Worm (Caenorhabditis elegans) whole organism, L3 larva: ENCODE data around the gene pcyt-2.2.

Experiments used
- ama-1 ChIP-seq: fragments of 150-350 bp; optimal IDR thresholded peaks from 2 replicates; lab custom pipeline; 2018
- elt-1 ChIP-seq: fragments of 150-350 bp; optimal IDR thresholded peaks from 2 replicates; lab custom pipeline; 2014; ENCODE audit warnings: missing biosample characterization, missing genetic modification characterization
- elt-2 ChIP-seq: sonication (generic microtip); optimal IDR thresholded peaks from 2 replicates; lab custom pipeline; 2016; ENCODE audit warnings: missing genetic modification reagents, mild to moderate bottlenecking, missing genetic modification characterization, missing compliant biosample characterization
- eor-1 ChIP-seq, 2 experiments: fragments of 150-350 bp; optimal IDR thresholded peaks; 2 replicates each; lab custom pipeline; 2014 to 2018; ENCODE audit warnings: missing biosample characterization in 2 of 2, missing genetic modification characterization in 2 of 2
- jun-1 ChIP-seq: fragments of 150-350 bp; optimal IDR thresholded peaks from 2 replicates; lab custom pipeline; 2014; ENCODE audit warnings: missing biosample characterization, missing genetic modification reagents, missing genetic modification characterization
- lin-39 ChIP-seq: fragments of 150-350 bp; optimal IDR thresholded peaks from 2 replicates; lab custom pipeline; 2018; ENCODE audit warnings: missing biosample characterization, missing genetic modification reagents, missing genetic modification characterization
- nhr-28 ChIP-seq: fragments of 150-350 bp; optimal IDR thresholded peaks from 2 replicates; lab custom pipeline; 2014; ENCODE audit warnings: missing biosample characterization, missing genetic modification characterization
- nhr-76 ChIP-seq: fragments of 150-350 bp; sonication (generic microtip); optimal IDR thresholded peaks from 5 replicates; lab custom pipeline; 2014; ENCODE audit warnings: missing biosample characterization, missing genetic modification characterization
- unc-39 ChIP-seq: sonication (generic microtip); optimal IDR thresholded peaks from 4 replicates; lab custom pipeline; 2017; ENCODE audit warnings: missing biosample characterization, missing genetic modification characterization
- ztf-11 ChIP-seq: fragments of 150-350 bp; optimal IDR thresholded peaks from 2 replicates; lab custom pipeline; 2014; ENCODE audit warnings: missing biosample characterization, missing genetic modification characterization
- ztf-4 ChIP-seq: fragments of 150-350 bp; optimal IDR thresholded peaks from 2 replicates; lab custom pipeline; 2014; ENCODE audit warnings: missing biosample characterization, missing genetic modification characterization

ce11 chrX:7901840-7902239 is 17.7 kb downstream of the pcyt-2.2 start:
- no peak for TF ChIP-seq ztf-11
- no peak for TF ChIP-seq ztf-4 (tag; lab: Kevin White, UChicago)
- no peak for TF ChIP-seq nhr-28
- TF ChIP-seq eor-1 (tag; optimal IDR thresholded peaks at IDR 0.05; lab: Kevin White, UChicago): no peak
- TF ChIP-seq elt-1 (tag; lab: Kevin White, UChicago): no peak
- peak; percentile 69 for TF ChIP-seq elt-2 (tag; lab: Kevin White, UChicago)
- TF ChIP-seq jun-1 (tag; lab: Kevin White, UChicago): no peak
- TF ChIP-seq ama-1: no peak
- TF ChIP-seq unc-39 (tag; lab: Kevin White, UChicago): no peak
- no peak for TF ChIP-seq nhr-76 (tag; lab: Kevin White, UChicago)
- no peak for TF ChIP-seq lin-39 (tag; lab: Kevin White, UChicago)
